Fruit fly (Drosophila melanogaster): ENCODE data around the gene betaTub97EF.
A peak's percentile ranks its signal among the peaks of the same experiment; 100 is the strongest.

The betaTub97EF gene

DNA sequence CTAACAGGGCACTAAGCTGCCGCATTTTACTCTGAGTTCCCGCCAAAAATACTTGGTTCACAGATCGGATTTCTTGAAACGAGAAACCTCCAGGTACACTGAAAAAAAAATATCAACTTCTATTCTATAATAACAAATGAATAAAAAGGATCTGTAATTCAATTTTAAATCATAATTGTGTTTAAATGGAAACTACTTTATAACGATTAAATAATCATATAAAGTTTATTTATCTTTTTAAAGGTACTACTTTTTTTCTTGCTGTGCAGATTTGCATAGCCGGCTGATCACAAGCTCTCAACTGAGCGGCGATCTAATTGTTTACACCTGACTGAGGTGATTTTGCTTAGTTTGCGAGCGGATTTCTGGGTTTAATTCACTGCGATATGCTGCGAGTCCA is 855 bp downstream of the betaTub97EF start (continued):
- TF ChIP-seq lab (GFP tag; optimal IDR thresholded peaks at IDR 0.05) (peak; percentile 56), wek (GFP tag; optimal IDR thresholded peaks at IDR 0.05) (no peak), CG3407 (GFP tag; optimal IDR thresholded peaks at IDR 0.05) (no peak), ap (GFP tag; IDR thresholded peaks at IDR 0.05) (peak; percentile 64), Spps (tag; optimal IDR thresholded peaks at IDR 0.05) (no peak), CG7357 (GFP tag; IDR thresholded peaks at IDR 0.05) (peak; percentile 39; the same call in 1 of the 3 replicates), CG14710 (tag; optimal IDR thresholded peaks at IDR 0.05) (peak; percentile 35), Dip2 (GFP tag; IDR thresholded peaks at IDR 0.05) (no peak), D19A (tag; optimal IDR thresholded peaks at IDR 0.05) (peak; percentile 51), knrl (GFP tag; IDR thresholded peaks at IDR 0.05; ENCODE audit: partially characterized antibody) (no peak), Blimp-1 (GFP tag; optimal IDR thresholded peaks at IDR 0.05) (peak; percentile 52), al (GFP tag; IDR thresholded peaks at IDR 0.05) (peak; percentile 78), Six4 (GFP tag; optimal IDR thresholded peaks at IDR 0.05) (peak; percentile 30), Neu2 (GFP tag; optimal IDR thresholded peaks at IDR 0.05; ENCODE audit: borderline replicate concordance) (no peak), CG12071 (GFP tag; optimal IDR thresholded peaks at IDR 0.05) (no peak), ci (GFP tag; IDR thresholded peaks at IDR 0.05) (peak; percentile 72), CG9727 (GFP tag; optimal IDR thresholded peaks at IDR 0.05) (peak; percentile 62), CG17829 (tag; optimal IDR thresholded peaks at IDR 0.05) (peak; percentile 68), CG6272 (GFP tag; IDR thresholded peaks at IDR 0.05) (peak; percentile 44; the same call in 1 of the 2 replicates), ara (GFP tag; IDR thresholded peaks at IDR 0.05) (peak; percentile 32; the same call in 1 of the 2 replicates), Ssrp (tag; optimal IDR thresholded peaks at IDR 0.05) (peak; percentile 70), CG14667 (GFP tag; IDR thresholded peaks at IDR 0.05) (peak; percentile 57), CG14014 (GFP tag; IDR thresholded peaks at IDR 0.05) (peak; percentile 77), nau (GFP tag; optimal IDR thresholded peaks at IDR 0.05) (no peak), CoRest (tag; optimal IDR thresholded peaks at IDR 0.05) (peak; percentile 84), CG9215 (GFP tag; IDR thresholded peaks at IDR 0.05) (peak; percentile 73), kni (GFP tag; optimal IDR thresholded peaks at IDR 0.05) (no peak), Chrac-16 (GFP tag; optimal IDR thresholded peaks at IDR 0.05) (peak; percentile 53), CG1603 (tag; optimal IDR thresholded peaks at IDR 0.05) (no peak), tio (GFP tag; optimal IDR thresholded peaks at IDR 0.05) (peak; percentile 75), HHEX (GFP tag; optimal IDR thresholded peaks at IDR 0.05) (peak; percentile 59), unpg (GFP tag; optimal IDR thresholded peaks at IDR 0.05) (peak; percentile 83), C15 (GFP tag; IDR thresholded peaks at IDR 0.05) (0 out of 3 replicates have a peak, but pooled peaks have one; percentile 6), slbo (GFP tag; IDR thresholded peaks at IDR 0.05) (peak; percentile 90), CG6854 (GFP tag; optimal IDR thresholded peaks at IDR 0.05) (no peak), CG7963 (GFP tag; IDR thresholded peaks at IDR 0.05; ENCODE audit: partially characterized antibody) (no peak), CG6683 (GFP tag; optimal IDR thresholded peaks at IDR 0.05) (peak; percentile 52), CG42726 (GFP tag; IDR thresholded peaks at IDR 0.05; ENCODE audit: partially characterized antibody) (no peak), CG11093 (GFP tag; IDR thresholded peaks at IDR 0.05) (no peak), odd (GFP tag; optimal IDR thresholded peaks at IDR 0.05) (peak; percentile 48), CTCF (GFP tag; optimal IDR thresholded peaks at IDR 0.05) (no peak), CG13894 (tag; optimal IDR thresholded peaks at IDR 0.05) (peak; percentile 23), tin (GFP tag; optimal IDR thresholded peaks at IDR 0.05) (peak; percentile 38), chn (GFP tag; optimal IDR thresholded peaks at IDR 0.05) (no peak), lmd (GFP tag; IDR thresholded peaks at IDR 0.05) (peak; percentile 76), CG14050 (GFP tag; IDR thresholded peaks at IDR 0.05) (no peak; the same call in 2 of the 3 replicates), BtbVII (GFP tag; optimal IDR thresholded peaks at IDR 0.05) (peak; percentile 29), cato (GFP tag; optimal IDR thresholded peaks at IDR 0.05; ENCODE audit: borderline replicate concordance) (no peak), CG33557 (GFP tag; optimal IDR thresholded peaks at IDR 0.05) (no peak), HLH54F (GFP tag; optimal IDR thresholded peaks at IDR 0.05) (peak; percentile 24), Dp (GFP tag; optimal IDR thresholded peaks at IDR 0.05) (no peak)
